Fruit fly (Drosophila melanogaster) whole organism, embryonic: ENCODE data around the gene Bap60.
A peak's percentile ranks its signal among the peaks of the same experiment; 100 is the strongest.

Source experiments
- Bgb ChIP-seq: fragments of 200-800 bp; sonication (Bioruptor generic); IDR thresholded peaks from 2 replicates; pipeline ENCODE4 v1.3.6; 2022; ENCODE audit warnings: missing biosample characterization, missing genetic modification characterization; ENCODE audit not compliant: partially characterized antibody
- CG10274 ChIP-seq: fragments of 200-800 bp; sonication (Bioruptor generic); optimal IDR thresholded peaks from 3 replicates; lab custom pipeline; 2017; ENCODE audit warnings: missing biosample characterization, mild to moderate bottlenecking, missing genetic modification characterization
- CG10959 ChIP-seq: fragments of 200-800 bp; sonication (Bioruptor generic); IDR thresholded peaks from 2 replicates; pipeline ENCODE4 v1.3.6; 2022; ENCODE audit warnings: missing biosample characterization, missing genetic modification characterization
- CG12391 ChIP-seq: fragments of 200-800 bp; sonication (Bioruptor generic); optimal IDR thresholded peaks from 3 replicates; lab custom pipeline; 2018; ENCODE audit warnings: missing biosample characterization, mild to moderate bottlenecking, missing genetic modification characterization, moderate library complexity
- CG13287 ChIP-seq: fragments of 200-800 bp; sonication (Bioruptor generic); IDR thresholded peaks from 2 replicates; pipeline ENCODE4 v1.3.6; 2022; ENCODE audit warnings: missing biosample characterization, missing genetic modification characterization; ENCODE audit not compliant: partially characterized antibody
- CG13775 ChIP-seq: fragments of 200-800 bp; sonication (Bioruptor generic); optimal IDR thresholded peaks from 3 replicates; lab custom pipeline; 2017; ENCODE audit warnings: missing biosample characterization, mild to moderate bottlenecking, missing genetic modification characterization
- CG17186 ChIP-seq: fragments of 200-800 bp; sonication (Bioruptor generic); optimal IDR thresholded peaks from 3 replicates; lab custom pipeline; 2017; ENCODE audit warnings: missing biosample characterization, missing genetic modification reagents, missing genetic modification characterization
- CG18262 ChIP-seq: fragments of 200-800 bp; optimal IDR thresholded peaks from 3 replicates; lab custom pipeline; 2019; ENCODE audit warnings: missing biosample characterization, mild to moderate bottlenecking, missing genetic modification characterization, moderate library complexity
- CG18764 ChIP-seq: fragments of 200-800 bp; sonication (Bioruptor generic); optimal IDR thresholded peaks from 3 replicates; lab custom pipeline; 2016; ENCODE audit warnings: missing biosample characterization, missing genetic modification characterization
- CG30020 ChIP-seq: fragments of 200-800 bp; optimal IDR thresholded peaks from 2 replicates; lab custom pipeline; 2019; ENCODE audit warnings: missing biosample characterization, mild to moderate bottlenecking, missing genetic modification characterization, moderate library complexity
- CG3163 ChIP-seq: fragments of 200-800 bp; sonication (Bioruptor generic); optimal IDR thresholded peaks from 3 replicates; lab custom pipeline; 2016; ENCODE audit warnings: missing biosample characterization, missing genetic modification characterization
- CG3995 ChIP-seq: fragments of 200-800 bp; sonication (Bioruptor generic); optimal IDR thresholded peaks from 3 replicates; lab custom pipeline; 2016; ENCODE audit warnings: missing biosample characterization, missing genetic modification characterization
- CG4424 ChIP-seq: fragments of 200-800 bp; sonication (Bioruptor generic); optimal IDR thresholded peaks from 3 replicates; lab custom pipeline; 2016; ENCODE audit warnings: missing biosample characterization, missing genetic modification characterization
- CG4707 ChIP-seq: fragments of 200-800 bp; sonication (Bioruptor generic); optimal IDR thresholded peaks from 2 replicates; lab custom pipeline; 2018; ENCODE audit warnings: missing biosample characterization, mild to moderate bottlenecking, missing genetic modification characterization, moderate library complexity
- CG5245 ChIP-seq: fragments of 200-800 bp; sonication (Bioruptor generic); optimal IDR thresholded peaks from 3 replicates; lab custom pipeline; 2016; ENCODE audit warnings: missing biosample characterization, missing genetic modification characterization
- CG6791 ChIP-seq: fragments of 200-800 bp; sonication (Bioruptor generic); IDR thresholded peaks from 3 replicates; pipeline ENCODE4 v1.3.6; 2022; ENCODE audit warnings: missing biosample characterization, missing genetic modification characterization; ENCODE audit not compliant: partially characterized antibody
- CG7372 ChIP-seq: fragments of 200-800 bp; sonication (Bioruptor generic); IDR thresholded peaks from 2 replicates; pipeline ENCODE4 v1.3.6; 2022; ENCODE audit warnings: missing biosample characterization, missing genetic modification characterization
- CG9609 ChIP-seq: fragments of 200-800 bp; sonication (Bioruptor generic); optimal IDR thresholded peaks from 3 replicates; lab custom pipeline; 2016; ENCODE audit warnings: missing biosample characterization, missing genetic modification characterization
- CTCF ChIP-seq: fragments of 200-800 bp; sonication (Bioruptor generic); optimal IDR thresholded peaks from 2 replicates; lab custom pipeline; 2017; ENCODE audit warnings: missing biosample characterization, mild to moderate bottlenecking, missing genetic modification characterization, moderate library complexity
- Dip3 ChIP-seq: fragments of 200-800 bp; sonication (Bioruptor generic); optimal IDR thresholded peaks from 3 replicates; lab custom pipeline; 2016; ENCODE audit warnings: missing biosample characterization, missing genetic modification characterization
- Fer2 ChIP-seq: fragments of 200-800 bp; sonication (Bioruptor generic); optimal IDR thresholded peaks from 2 replicates; lab custom pipeline; 2018; ENCODE audit warnings: missing biosample characterization, mild to moderate bottlenecking, missing genetic modification characterization, moderate library complexity
- Gug ChIP-seq: fragments of 200-800 bp; sonication (Bioruptor generic); IDR thresholded peaks from 4 replicates; pipeline ENCODE4 v1.3.6; 2022; ENCODE audit warnings: missing biosample characterization, missing genetic modification characterization
- HLH3B ChIP-seq: fragments of 200-800 bp; sonication (Bioruptor generic); IDR thresholded peaks from 2 replicates; pipeline ENCODE4 v1.3.6; 2022; ENCODE audit warnings: missing biosample characterization, missing genetic modification characterization
- HmgD ChIP-seq: fragments of 200-800 bp; sonication (Bioruptor generic); optimal IDR thresholded peaks from 3 replicates; lab custom pipeline; 2016; ENCODE audit warnings: missing biosample characterization, missing genetic modification characterization
- Lpt ChIP-seq: fragments of >200 bp; optimal IDR thresholded peaks from 2 replicates; lab custom pipeline; 2018; ENCODE audit warnings: missing biosample characterization, missing genetic modification characterization
- Sin3A ChIP-seq: fragments of >200 bp; optimal IDR thresholded peaks from 2 replicates; lab custom pipeline; 2018
- Vsx1 ChIP-seq: fragments of 200-800 bp; sonication (Bioruptor generic); optimal IDR thresholded peaks from 2 replicates; lab custom pipeline; 2017; ENCODE audit warnings: missing biosample characterization, mild to moderate bottlenecking, missing genetic modification characterization, missing genetic modification reagents
- ash1 ChIP-seq: fragments of 200-800 bp; sonication (Bioruptor generic); optimal IDR thresholded peaks from 2 replicates; lab custom pipeline; 2018; ENCODE audit warnings: missing biosample characterization, mild to moderate bottlenecking, missing genetic modification characterization
- bigmax ChIP-seq: fragments of 200-800 bp; sonication (Bioruptor generic); optimal IDR thresholded peaks from 2 replicates; lab custom pipeline; 2018; ENCODE audit warnings: missing biosample characterization, mild to moderate bottlenecking, missing genetic modification characterization
- cad ChIP-seq: fragments of >200 bp; optimal IDR thresholded peaks from 2 replicates; lab custom pipeline; 2017; ENCODE audit warnings: missing biosample characterization, missing genetic modification characterization
- cato ChIP-seq: fragments of 200-800 bp; sonication (Bioruptor generic); optimal IDR thresholded peaks from 2 replicates; lab custom pipeline; 2016; ENCODE audit warnings: missing biosample characterization, missing genetic modification characterization, borderline replicate concordance
- chn ChIP-seq: fragments of 200-800 bp; sonication (Bioruptor generic); optimal IDR thresholded peaks from 2 replicates; lab custom pipeline; 2016; ENCODE audit warnings: missing biosample characterization, missing genetic modification characterization
- dm ChIP-seq: fragments of 200-800 bp; sonication (Bioruptor generic); optimal IDR thresholded peaks from 3 replicates; lab custom pipeline; 2016; ENCODE audit warnings: missing biosample characterization, missing genetic modification characterization
- esg ChIP-seq: fragments of 200-800 bp; sonication (Bioruptor generic); conservative IDR thresholded peaks from 2 replicates; pipeline ENCODE4 v1.3.6; 2022; ENCODE audit warnings: missing biosample characterization, missing genetic modification characterization
- eyg ChIP-seq: fragments of 200-800 bp; sonication (Bioruptor generic); optimal IDR thresholded peaks from 3 replicates; lab custom pipeline; 2016; ENCODE audit warnings: missing biosample characterization, missing genetic modification characterization
- gsb ChIP-seq: fragments of 200-800 bp; sonication (Bioruptor generic); IDR thresholded peaks from 2 replicates; pipeline ENCODE4 v1.3.6; 2022; ENCODE audit warnings: missing biosample characterization, missing genetic modification characterization
- inv ChIP-seq: fragments of 200-800 bp; sonication (Bioruptor generic); IDR thresholded peaks from 2 replicates; pipeline ENCODE4 v1.3.6; 2022; ENCODE audit warnings: missing biosample characterization, missing genetic modification characterization; ENCODE audit not compliant: partially characterized antibody
- jing ChIP-seq: fragments of 200-800 bp; sonication (Bioruptor generic); optimal IDR thresholded peaks from 2 replicates; lab custom pipeline; 2018; ENCODE audit warnings: missing biosample characterization, mild to moderate bottlenecking, missing genetic modification characterization
- lmd ChIP-seq: fragments of 200-800 bp; sonication (Bioruptor generic); IDR thresholded peaks from 2 replicates; pipeline ENCODE4 v1.3.6; 2022; ENCODE audit warnings: missing biosample characterization, missing genetic modification characterization
- lola ChIP-seq, 3 experiments: fragments of >200 bp in 2 of 3; fragments of 200-800 bp in 1 of 3; sonication (Bioruptor generic) in 1 of 3; optimal IDR thresholded peaks; 2 replicates each; lab custom pipeline; 2017 to 2019; ENCODE audit warnings: missing biosample characterization in 3 of 3, missing genetic modification characterization in 3 of 3, mild to moderate bottlenecking in 1 of 3, moderate library complexity in 1 of 3
- onecut ChIP-seq: fragments of 200-800 bp; sonication (Bioruptor generic); IDR thresholded peaks from 2 replicates; pipeline ENCODE4 v1.3.6; 2022; ENCODE audit warnings: missing biosample characterization, missing genetic modification characterization
- p53 ChIP-seq: fragments of 200-800 bp; sonication (Bioruptor generic); optimal IDR thresholded peaks from 2 replicates; lab custom pipeline; 2016; ENCODE audit warnings: missing biosample characterization, missing genetic modification characterization
- pita ChIP-seq: fragments of 200-800 bp; sonication (Bioruptor generic); optimal IDR thresholded peaks from 2 replicates; lab custom pipeline; 2017; ENCODE audit warnings: missing biosample characterization, mild to moderate bottlenecking, missing genetic modification characterization
- scrt ChIP-seq: fragments of 200-800 bp; sonication (Bioruptor generic); optimal IDR thresholded peaks from 2 replicates; lab custom pipeline; 2018; ENCODE audit warnings: missing biosample characterization, mild to moderate bottlenecking, missing genetic modification characterization, moderate library complexity
- stwl ChIP-seq: fragments of 200-800 bp; sonication (Bioruptor generic); optimal IDR thresholded peaks from 3 replicates; lab custom pipeline; 2018; ENCODE audit warnings: missing biosample characterization, mild to moderate bottlenecking, missing genetic modification characterization, moderate library complexity
- tio ChIP-seq: fragments of 200-800 bp; sonication (Bioruptor generic); optimal IDR thresholded peaks from 2 replicates; lab custom pipeline; 2017; ENCODE audit warnings: missing biosample characterization, missing genetic modification characterization, inconsistent platforms
- vfl ChIP-seq: fragments of 200-800 bp; sonication (Bioruptor generic); optimal IDR thresholded peaks from 2 replicates; lab custom pipeline; 2016; ENCODE audit warnings: missing biosample characterization, missing genetic modification characterization
- wor ChIP-seq: fragments of 200-800 bp; sonication (Bioruptor generic); IDR thresholded peaks from 2 replicates; pipeline ENCODE4 v1.3.6; 2022; ENCODE audit warnings: missing biosample characterization, missing genetic modification characterization
- zen ChIP-seq: fragments of 200-800 bp; sonication (Bioruptor generic); optimal IDR thresholded peaks from 3 replicates; lab custom pipeline; 2018; ENCODE audit warnings: missing biosample characterization, mild to moderate bottlenecking, missing genetic modification characterization, moderate library complexity

Gene Bap60

DNA sequence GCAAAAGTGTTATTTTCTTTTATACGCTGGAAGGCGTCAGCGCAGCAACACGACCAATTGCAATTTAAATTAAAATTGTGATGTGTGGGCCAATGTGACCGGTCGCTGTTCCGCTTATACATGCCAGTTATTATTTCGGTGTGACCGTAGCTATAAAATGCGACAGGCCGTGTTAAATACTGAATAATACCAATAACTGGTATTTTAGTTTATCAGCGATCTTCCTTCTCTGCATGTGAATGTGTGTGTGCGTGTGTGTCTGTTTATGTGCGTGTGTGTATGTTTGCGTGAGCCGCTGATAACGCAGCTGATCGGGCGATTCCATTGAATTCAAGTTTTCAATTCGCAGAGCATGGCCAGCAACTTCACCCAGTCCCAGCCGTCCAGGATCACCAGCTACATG is 30.6 kb downstream of the Bap60 start, which contains the start of the genes CG32638, CG15717 and MFS10 (continued):
- TF ChIP-seq CG6791 (GFP tag; lab: Robert Waterston, UW) (0 out of 3 replicates have a peak, but pooled peaks have one; percentile 50), CG12391 (tag; lab: Kevin White, UChicago) (peak; percentile 24), ash1 (GFP tag; lab: Kevin White, UChicago) (no peak), Sin3A (lab: Kevin White, UChicago) (peak; percentile 33), Lpt (GFP tag; lab: Kevin White, UChicago) (no peak), Bgb (GFP tag; lab: Robert Waterston, UW) (peak; percentile 43; the same call in 1 of the 2 replicates), CG10959 (GFP tag; lab: Robert Waterston, UW) (no peak), HmgD (GFP tag; lab: Kevin White, UChicago) (peak; percentile 9), CG30020 (tag; lab: Kevin White, UChicago) (peak; percentile 20), lmd (no peak), lola (GFP tag; optimal IDR thresholded peaks at IDR 0.05; lab: Kevin White, UChicago) (peak in 1 of 3 experiments; percentile 5), Gug (GFP tag; lab: Robert Waterston, UW) (no peak), dm (peak; percentile 55), Vsx1 (GFP tag; lab: Kevin White, UChicago) (no peak), zen (tag; lab: Kevin White, UChicago) (peak; percentile 32), CG3995 (peak; percentile 2)

DNA sequence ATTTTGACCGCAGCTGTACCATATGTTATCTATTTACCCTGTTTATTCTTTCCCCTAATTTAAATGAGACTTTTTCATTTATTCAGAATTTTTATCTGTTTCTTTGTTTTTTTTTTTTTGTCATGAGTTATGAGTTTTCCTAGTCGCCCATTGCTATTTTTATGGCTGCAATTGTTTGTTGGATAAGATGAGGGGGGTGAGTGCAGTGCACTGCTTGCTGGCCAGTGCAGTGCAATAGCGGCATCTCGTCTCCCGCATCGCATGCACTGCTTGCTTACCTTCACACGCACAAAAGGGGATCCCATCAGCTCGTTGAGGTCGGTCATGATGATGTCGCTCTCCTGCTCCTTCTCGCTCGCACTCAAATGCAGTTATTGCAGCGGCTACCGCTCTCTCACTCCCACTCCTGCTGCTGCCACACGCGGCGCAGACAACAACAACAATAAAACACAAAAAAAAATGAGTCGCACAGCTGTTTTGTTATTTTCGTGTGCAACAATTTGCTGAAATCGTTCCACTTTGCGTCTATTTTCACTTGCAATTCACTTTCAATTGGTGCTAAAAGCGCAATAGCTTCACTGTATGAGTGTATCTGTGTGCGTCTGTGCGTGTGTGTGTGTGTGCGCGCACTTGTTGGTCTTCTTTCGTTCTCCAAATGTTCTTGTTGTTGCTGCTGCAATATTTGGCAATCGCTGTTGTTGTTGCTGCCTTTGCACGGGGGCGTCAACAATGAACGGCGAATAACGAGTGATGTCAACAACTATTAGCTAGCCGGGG is 31.1 kb downstream of the Bap60 start:
- TF ChIP-seq pita (GFP tag; lab: Kevin White, UChicago) (no peak), CG18262 (tag; lab: Kevin White, UChicago) (peak; percentile 7), HLH3B (GFP tag; lab: Robert Waterston, UW) (peak; percentile 27; the same call in 1 of the 2 replicates), eyg (no peak), cad (GFP tag; lab: Kevin White, UChicago) (no peak), CG18764 (GFP tag; lab: Kevin White, UChicago) (no peak), CG3163 (peak; percentile 28), vfl (GFP tag; lab: Kevin White, UChicago) (no peak), CG10274 (no peak), esg (GFP tag; lab: Robert Waterston, UW) (no peak), stwl (tag; lab: Kevin White, UChicago) (peak; percentile 22), inv (no peak), Fer2 (tag; lab: Kevin White, UChicago) (no peak), Lpt (GFP tag; lab: Kevin White, UChicago) (no peak), Bgb (GFP tag; lab: Robert Waterston, UW) (no peak), CG17186 (GFP tag; lab: Kevin White, UChicago) (no peak), CG7372 (GFP tag; lab: Robert Waterston, UW) (no peak), onecut (GFP tag; lab: Robert Waterston, UW) (0 out of 2 replicates have a peak, but pooled peaks have one; percentile 18), CTCF (no peak), CG4707 (GFP tag; lab: Kevin White, UChicago) (peak; percentile 6), bigmax (GFP tag; lab: Kevin White, UChicago) (no peak), jing (GFP tag; lab: Kevin White, UChicago) (no peak), tio (GFP tag; lab: Kevin White, UChicago) (peak; percentile 52), CG13287 (GFP tag; lab: Robert Waterston, UW) (no peak), CG4424 (GFP tag; lab: Kevin White, UChicago) (peak; percentile 49), CG13775 (GFP tag; lab: Kevin White, UChicago) (no peak), Dip3 (GFP tag; lab: Kevin White, UChicago) (no peak), scrt (GFP tag; lab: Kevin White, UChicago) (no peak), CG9609 (GFP tag; lab: Kevin White, UChicago) (no peak), CG5245 (peak; percentile 12), chn (peak; percentile 67), p53 (GFP tag; lab: Kevin White, UChicago) (no peak), gsb (no peak), cato (peak; percentile 22), wor (GFP tag; lab: Robert Waterston, UW) (no peak)
